Worm (Caenorhabditis elegans): ENCODE measurements around the gene pqn-51.
A peak's percentile ranks its signal among the peaks of the same experiment; 100 is the strongest.

pqn-51 gene

ce11 chrV:5049333-5049942 lies at the start of gene pqn-51, which contains the start of gene K11D12.14:
pqn-51 (plus strand) TSS chrV:5049607.
K11D12.14 (plus strand) TSS chrV:5049636.
- TF ChIP-seq lin-13 (GFP tag; optimal IDR thresholded peaks at IDR 0.05) (peak; percentile 87), ceh-16 (tag; optimal IDR thresholded peaks at IDR 0.05) (peak; percentile 48), nhr-10 (tag; optimal IDR thresholded peaks at IDR 0.05) (peak; percentile 15), mdl-1 (tag; optimal IDR thresholded peaks at IDR 0.05) (peak in 1 of 2 experiments; percentile 59), unc-39 (tag; optimal IDR thresholded peaks at IDR 0.05) (no peak), C34F6.9 (tag; optimal IDR thresholded peaks at IDR 0.05) (peak; percentile 96), sma-9 (GFP tag; optimal IDR thresholded peaks at IDR 0.05) (peak; percentile 90), sma-9 (tag; optimal IDR thresholded peaks at IDR 0.05) (peak; percentile 47), ZK546.5 (tag; optimal IDR thresholded peaks at IDR 0.05) (peak; percentile 95), nhr-25 (tag; optimal IDR thresholded peaks at IDR 0.05) (peak; percentile 90), unc-55 (GFP tag; optimal IDR thresholded peaks at IDR 0.05) (peak; percentile 91), ztf-4 (tag; optimal IDR thresholded peaks at IDR 0.05) (peak; percentile 89), unc-62 (GFP tag; optimal IDR thresholded peaks at IDR 0.05) (peak; percentile 35), sma-3 (GFP tag; optimal IDR thresholded peaks at IDR 0.05) (peak; percentile 95), elt-3 (tag; optimal IDR thresholded peaks at IDR 0.05) (no peak), elt-1 (tag; optimal IDR thresholded peaks at IDR 0.05) (no peak), nhr-77 (tag; optimal IDR thresholded peaks at IDR 0.05) (no peak), nhr-129 (tag; optimal IDR thresholded peaks at IDR 0.05) (peak; percentile 97), sem-4 (tag; optimal IDR thresholded peaks at IDR 0.05) (peak; percentile 90), blmp-1 (tag; optimal IDR thresholded peaks at IDR 0.05; ENCODE audit: insufficient read depth) (peak; percentile 79), ztf-1 (GFP tag; conservative IDR thresholded peaks at IDR 0.05) (no peak), egl-27 (tag; optimal IDR thresholded peaks at IDR 0.05) (peak; percentile 86), F13H6.1 (tag; optimal IDR thresholded peaks at IDR 0.05) (peak; percentile 98), lin-11 (tag; optimal IDR thresholded peaks at IDR 0.05) (peak; percentile 92), dmd-4 (tag; optimal IDR thresholded peaks at IDR 0.05) (no peak), lsy-2 (tag; optimal IDR thresholded peaks at IDR 0.05) (peak; percentile 79 to 93), mab-5 (tag; optimal IDR thresholded peaks at IDR 0.05) (peak; percentile 64), nhr-237 (tag; optimal IDR thresholded peaks at IDR 0.05) (peak; percentile 61), R02D3.7 (tag; optimal IDR thresholded peaks at IDR 0.05) (peak; percentile 1), Y55F3AM.14 (GFP tag; optimal IDR thresholded peaks at IDR 0.05) (peak; percentile 98), snpc-4 (tag; optimal IDR thresholded peaks at IDR 0.05) (peak; percentile 81), zag-1 (tag; optimal IDR thresholded peaks at IDR 0.05) (peak; percentile 68), nhr-21 (tag; optimal IDR thresholded peaks at IDR 0.05) (peak; percentile 94), nhr-23 (tag; optimal IDR thresholded peaks at IDR 0.05) (no peak), aly-2 (tag; optimal IDR thresholded peaks at IDR 0.05) (no peak), mbf-1 (tag; optimal IDR thresholded peaks at IDR 0.05) (no peak), nhr-6 (tag; optimal IDR thresholded peaks at IDR 0.05) (peak; percentile 88), ztf-11 (tag; optimal IDR thresholded peaks at IDR 0.05) (no peak), nhr-12 (tag; optimal IDR thresholded peaks at IDR 0.05) (no peak), ceh-82 (tag; optimal IDR thresholded peaks at IDR 0.05) (peak; percentile 40), crh-2 (tag; optimal IDR thresholded peaks at IDR 0.05) (peak; percentile 95), fos-1 (tag; optimal IDR thresholded peaks at IDR 0.05) (peak; percentile 92), gmeb-1 (tag; optimal IDR thresholded peaks at IDR 0.05) (peak; percentile 92), ama-1 (optimal IDR thresholded peaks at IDR 0.05) (peak; percentile 98)

ce11 chrV:5000406-5000805 lies 49.0 kb upstream of the pqn-51 start, which contains the start of gene ugt-7:
ugt-7 (minus strand) TSS chrV:5000566.
- no peak for TF ChIP-seq ceh-16 (tag; optimal IDR thresholded peaks at IDR 0.05)
- peak; percentile 66 for TF ChIP-seq fos-1 (tag; optimal IDR thresholded peaks at IDR 0.05)

Measured in whole organism, L2 larva.